Worm (Caenorhabditis elegans) whole organism, L1 larva: ENCODE results near the gene C46F2.1.
A peak's percentile ranks its signal among the peaks of the same experiment; 100 is the strongest.

ENCODE experiments used
- C04F5.9 ChIP-seq: sonication (generic microtip); optimal IDR thresholded peaks from 2 replicates; lab custom pipeline; 2016; ENCODE audit warnings: missing genetic modification characterization, missing compliant biosample characterization
- C34B4.2 ChIP-seq: sonication (generic microtip); optimal IDR thresholded peaks from 2 replicates; lab custom pipeline; 2017; ENCODE audit warnings: mild to moderate bottlenecking, missing genetic modification characterization, missing compliant biosample characterization
- F16B12.6 ChIP-seq: fragments of 150-350 bp; optimal IDR thresholded peaks from 2 replicates; lab custom pipeline; 2014; ENCODE audit warnings: missing biosample characterization, missing genetic modification characterization
- Y116A8C.19 ChIP-seq: sonication (generic microtip); optimal IDR thresholded peaks from 2 replicates; lab custom pipeline; 2016; ENCODE audit warnings: missing compliant biosample characterization, missing genetic modification characterization, borderline replicate concordance
- aly-2 ChIP-seq: fragments of 150-350 bp; optimal IDR thresholded peaks from 2 replicates; lab custom pipeline; 2014; ENCODE audit warnings: missing biosample characterization, missing genetic modification characterization
- ama-1 ChIP-seq: fragments of 150-350 bp; optimal IDR thresholded peaks from 2 replicates; lab custom pipeline; 2014
- blmp-1 ChIP-seq: fragments of 150-350 bp; optimal IDR thresholded peaks from 2 replicates; lab custom pipeline; 2014; ENCODE audit warnings: missing biosample characterization, missing genetic modification characterization
- ceh-63 ChIP-seq: fragments of 200-800 bp; sonication (Bioruptor generic); optimal IDR thresholded peaks from 2 replicates; lab custom pipeline; 2018; ENCODE audit warnings: mild to moderate bottlenecking, missing genetic modification characterization, missing compliant biosample characterization
- ceh-82 ChIP-seq, 3 experiments: fragments of 150-350 bp in 1 of 3; sonication (generic microtip) in 2 of 3; optimal IDR thresholded peaks; 2 replicates each; lab custom pipeline; 2014 to 2017; ENCODE audit warnings: missing biosample characterization in 3 of 3, missing genetic modification characterization in 3 of 3
- ceh-88 ChIP-seq: fragments of 200-800 bp; sonication (Bioruptor generic); IDR thresholded peaks from 2 replicates; pipeline ENCODE4 v1.3.6; 2022; ENCODE audit warnings: missing genetic modification characterization, missing compliant biosample characterization
- dsc-1 ChIP-seq: sonication (generic microtip); optimal IDR thresholded peaks from 2 replicates; lab custom pipeline; 2016; ENCODE audit warnings: mild to moderate bottlenecking, missing genetic modification characterization, missing compliant biosample characterization
- efl-3 ChIP-seq: fragments of 200-800 bp; sonication (Bioruptor generic); optimal IDR thresholded peaks from 2 replicates; lab custom pipeline; 2018; ENCODE audit warnings: mild to moderate bottlenecking, missing genetic modification characterization, missing compliant biosample characterization
- egl-13 ChIP-seq: sonication (generic microtip); optimal IDR thresholded peaks from 2 replicates; lab custom pipeline; 2016; ENCODE audit warnings: missing genotype, missing genetic modification reagents, missing genetic modification characterization, missing compliant biosample characterization
- egl-27 ChIP-seq, 2 experiments: fragments of 150-350 bp in 1 of 2; sonication (generic microtip); optimal IDR thresholded peaks; 3 replicates each; lab custom pipeline; 2017 to 2018; ENCODE audit warnings: missing biosample characterization in 2 of 2, missing genetic modification characterization in 2 of 2, missing genetic modification reagents in 2 of 2
- elt-3 ChIP-seq, 6 experiments: fragments of 150-350 bp in 1 of 6; sonication (generic microtip); optimal IDR thresholded peaks; 2 replicates each; lab custom pipeline; 2017 to 2018; ENCODE audit warnings: missing biosample characterization in 6 of 6, missing genetic modification characterization in 6 of 6, inconsistent platforms in 1 of 6
- fkh-10 ChIP-seq: sonication (generic microtip); optimal IDR thresholded peaks from 2 replicates; lab custom pipeline; 2017; ENCODE audit warnings: missing biosample characterization, missing genetic modification reagents, missing genetic modification characterization
- fkh-4 ChIP-seq: sonication (generic microtip); optimal IDR thresholded peaks from 2 replicates; lab custom pipeline; 2016; ENCODE audit warnings: missing compliant biosample characterization, missing genetic modification characterization, borderline replicate concordance
- fkh-8 ChIP-seq: sonication (generic microtip); optimal IDR thresholded peaks from 2 replicates; lab custom pipeline; 2016; ENCODE audit warnings: mild to moderate bottlenecking, missing genetic modification characterization, missing compliant biosample characterization
- fos-1 ChIP-seq: fragments of 150-350 bp; optimal IDR thresholded peaks from 2 replicates; lab custom pipeline; 2014; ENCODE audit warnings: missing biosample characterization, missing genetic modification characterization
- grh-1 ChIP-seq: fragments of 200-800 bp; sonication (Bioruptor generic); IDR thresholded peaks from 2 replicates; pipeline ENCODE4 v1.3.6; 2022; ENCODE audit warnings: missing genetic modification reagents, missing genetic modification characterization, missing compliant biosample characterization
- hlh-17 ChIP-seq: fragments of 200-800 bp; sonication (Bioruptor generic); optimal IDR thresholded peaks from 2 replicates; lab custom pipeline; 2018; ENCODE audit warnings: missing genetic modification characterization, mild to moderate bottlenecking, missing compliant biosample characterization, moderate library complexity, borderline replicate concordance
- hlh-4 ChIP-seq: sonication (generic microtip); optimal IDR thresholded peaks from 2 replicates; lab custom pipeline; 2016; ENCODE audit warnings: mild to moderate bottlenecking, missing genetic modification characterization, missing compliant biosample characterization
- isw-1 ChIP-seq: fragments of 200-800 bp; sonication (Bioruptor generic); IDR thresholded peaks from 2 replicates; pipeline ENCODE4 v1.3.6; 2022; ENCODE audit warnings: missing genetic modification characterization, missing compliant biosample characterization
- jun-1 ChIP-seq: fragments of 150-350 bp; optimal IDR thresholded peaks from 2 replicates; lab custom pipeline; 2014; ENCODE audit warnings: missing biosample characterization, missing genetic modification reagents, missing genetic modification characterization
- lin-14 ChIP-seq: fragments of 200-800 bp; sonication (Bioruptor generic); optimal IDR thresholded peaks from 2 replicates; lab custom pipeline; 2018; ENCODE audit warnings: mild to moderate bottlenecking, missing genetic modification characterization, moderate library complexity, missing compliant biosample characterization
- lin-15B ChIP-seq: fragments of 150-350 bp; sonication (generic microtip); optimal IDR thresholded peaks from 3 replicates; lab custom pipeline; 2014; ENCODE audit warnings: missing biosample characterization, missing genetic modification characterization
- lir-3 ChIP-seq: sonication (generic microtip); optimal IDR thresholded peaks from 2 replicates; lab custom pipeline; 2016; ENCODE audit warnings: mild to moderate bottlenecking, missing genetic modification characterization, moderate library complexity, missing compliant biosample characterization; ENCODE audit not compliant: poor library complexity
- mef-2 ChIP-seq: fragments of 150-350 bp; optimal IDR thresholded peaks from 2 replicates; lab custom pipeline; 2014; ENCODE audit warnings: missing biosample characterization, missing genetic modification characterization
- mep-1 ChIP-seq: fragments of 150-350 bp; optimal IDR thresholded peaks from 2 replicates; lab custom pipeline; 2014; ENCODE audit warnings: missing biosample characterization, missing genetic modification characterization
- nhr-12 ChIP-seq: sonication (generic microtip); optimal IDR thresholded peaks from 2 replicates; lab custom pipeline; 2017; ENCODE audit warnings: missing biosample characterization, missing genetic modification characterization
- nhr-28 ChIP-seq: fragments of 150-350 bp; optimal IDR thresholded peaks from 2 replicates; lab custom pipeline; 2014; ENCODE audit warnings: missing biosample characterization, missing genetic modification characterization
- nhr-71 ChIP-seq: sonication (generic microtip); optimal IDR thresholded peaks from 2 replicates; lab custom pipeline; 2016; ENCODE audit warnings: mild to moderate bottlenecking, missing genetic modification characterization, moderate library complexity, missing compliant biosample characterization
- nhr-76 ChIP-seq: sonication (generic microtip); optimal IDR thresholded peaks from 2 replicates; lab custom pipeline; 2017; ENCODE audit warnings: missing biosample characterization, missing genetic modification characterization
- nhr-77 ChIP-seq: fragments of 150-350 bp; optimal IDR thresholded peaks from 2 replicates; lab custom pipeline; 2014; ENCODE audit warnings: missing biosample characterization, missing genetic modification characterization
- nhr-84 ChIP-seq: sonication (generic microtip); optimal IDR thresholded peaks from 2 replicates; lab custom pipeline; 2017; ENCODE audit warnings: missing biosample characterization, missing genetic modification characterization
- nhr-85 ChIP-seq: sonication (generic microtip); peaks from one replicate; lab custom pipeline; 2016; ENCODE audit warnings: missing genetic modification characterization, inconsistent platforms, missing compliant biosample characterization
- pqm-1 ChIP-seq: sonication (generic microtip); optimal IDR thresholded peaks from 3 replicates; lab custom pipeline; 2017; ENCODE audit warnings: missing biosample characterization, missing genetic modification characterization
- rnt-1 ChIP-seq: sonication (generic microtip); optimal IDR thresholded peaks from 2 replicates; lab custom pipeline; 2016; ENCODE audit warnings: mild to moderate bottlenecking, missing genetic modification characterization, moderate library complexity, missing compliant biosample characterization
- skn-1 ChIP-seq: fragments of 150-350 bp; optimal IDR thresholded peaks from 2 replicates; lab custom pipeline; 2014; ENCODE audit warnings: missing biosample characterization, missing genetic modification characterization
- snu-23 ChIP-seq: sonication (generic microtip); optimal IDR thresholded peaks from 2 replicates; lab custom pipeline; 2016; ENCODE audit warnings: missing genetic modification characterization, missing compliant biosample characterization
- sox-4 ChIP-seq: sonication (generic microtip); optimal IDR thresholded peaks from 2 replicates; lab custom pipeline; 2016; ENCODE audit warnings: missing genetic modification characterization, missing compliant biosample characterization
- sptf-1 ChIP-seq: fragments of 150-350 bp; optimal IDR thresholded peaks from 2 replicates; lab custom pipeline; 2014; ENCODE audit warnings: missing biosample characterization, missing genetic modification characterization
- swsn-7 ChIP-seq: sonication (generic microtip); optimal IDR thresholded peaks from 2 replicates; lab custom pipeline; 2016; ENCODE audit warnings: missing genetic modification characterization, missing compliant biosample characterization
- tlp-1 ChIP-seq: fragments of 150-350 bp; optimal IDR thresholded peaks from 2 replicates; lab custom pipeline; 2014; ENCODE audit warnings: missing biosample characterization, missing genetic modification characterization
- unc-130 ChIP-seq: fragments of 150-350 bp; optimal IDR thresholded peaks from 2 replicates; lab custom pipeline; 2017; ENCODE audit warnings: missing biosample characterization, missing genetic modification characterization, inconsistent platforms
- unc-30 ChIP-seq: sonication (generic microtip); optimal IDR thresholded peaks from 2 replicates; lab custom pipeline; 2017; ENCODE audit warnings: missing biosample characterization, missing genetic modification characterization
- unc-62 ChIP-seq: fragments of 150-350 bp; optimal IDR thresholded peaks from 2 replicates; lab custom pipeline; 2014; ENCODE audit warnings: missing biosample characterization, missing genetic modification reagents, missing genetic modification characterization
- unc-86 ChIP-seq: sonication (generic microtip); optimal IDR thresholded peaks from 2 replicates; lab custom pipeline; 2016; ENCODE audit warnings: missing genetic modification characterization, missing compliant biosample characterization
- xbp-1 ChIP-seq: sonication (generic microtip); optimal IDR thresholded peaks from 2 replicates; lab custom pipeline; 2016; ENCODE audit warnings: missing genetic modification characterization, missing compliant biosample characterization
- zag-1 ChIP-seq: fragments of 150-350 bp; optimal IDR thresholded peaks from 2 replicates; lab custom pipeline; 2014; ENCODE audit warnings: missing biosample characterization, missing genetic modification characterization
- zip-4 ChIP-seq: fragments of 200-800 bp; sonication (Bioruptor generic); optimal IDR thresholded peaks from 2 replicates; lab custom pipeline; 2018; ENCODE audit warnings: mild to moderate bottlenecking, missing genetic modification characterization, moderate library complexity, missing compliant biosample characterization
- ztf-11 ChIP-seq, 2 experiments: sonication (generic microtip); optimal IDR thresholded peaks; 2 replicates each; lab custom pipeline; 2016 to 2017; ENCODE audit warnings: missing genetic modification characterization in 2 of 2, missing biosample characterization in 1 of 2, missing compliant biosample characterization in 1 of 2
- ztf-4 ChIP-seq: fragments of 150-350 bp; optimal IDR thresholded peaks from 2 replicates; lab custom pipeline; 2014; ENCODE audit warnings: missing biosample characterization, missing genetic modification characterization

Gene C46F2.1

DNA sequence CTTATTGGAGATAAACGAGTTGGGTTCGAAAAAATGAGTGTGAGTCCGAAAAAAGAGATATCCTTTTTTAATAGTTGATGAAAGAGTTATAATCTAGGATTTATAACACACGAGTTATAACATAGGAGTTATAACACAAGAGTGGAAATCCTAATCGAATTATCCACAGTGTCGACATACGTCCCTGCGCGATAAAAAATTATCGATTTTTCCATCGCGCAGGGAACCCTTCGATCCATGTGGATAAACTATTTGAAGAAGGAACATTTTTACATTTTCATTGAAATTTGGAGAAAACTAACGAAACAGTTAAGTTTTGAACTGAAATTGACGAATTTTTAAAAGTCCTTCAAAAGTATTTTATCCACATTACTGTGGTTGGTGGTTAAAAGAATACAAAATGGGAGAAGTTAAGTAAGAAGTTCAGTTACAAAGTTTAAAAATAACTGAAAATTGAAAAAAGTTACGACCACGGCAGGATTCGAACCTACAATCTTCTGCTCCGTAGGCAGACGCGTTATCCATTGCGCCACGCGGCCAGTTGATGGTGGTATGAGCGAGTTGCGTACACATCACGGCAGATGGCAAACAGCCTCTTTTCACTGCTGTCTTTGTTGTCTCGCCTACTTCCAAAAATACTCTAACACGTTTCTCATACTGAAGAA is 41.5 kb upstream of the C46F2.1 start (continued):
- TF ChIP-seq isw-1 (GFP tag; lab: Robert Waterston, UW) (peak; percentile 92), nhr-28 (tag; lab: Kevin White, UChicago) (peak; percentile 53), unc-30 (peak; percentile 92), zag-1 (tag; lab: Kevin White, UChicago) (peak; percentile 86), efl-3 (peak; percentile 97), fos-1 (peak; percentile 98), sptf-1 (tag; lab: Kevin White, UChicago) (no peak), lir-3 (tag; lab: Kevin White, UChicago) (peak; percentile 92), grh-1 (GFP tag; lab: Robert Waterston, UW) (peak; percentile 96), ztf-4 (tag; lab: Kevin White, UChicago) (peak; percentile 99), ama-1 (lab: Kevin White, UChicago) (no peak), fkh-8 (tag; lab: Kevin White, UChicago) (peak; percentile 96), hlh-4 (tag; lab: Kevin White, UChicago) (peak; percentile 44), aly-2 (tag; lab: Kevin White, UChicago) (peak; percentile 99), pqm-1 (tag; lab: Kevin White, UChicago) (peak; percentile 69), nhr-76 (tag; lab: Kevin White, UChicago) (peak; percentile 78), tlp-1 (tag; lab: Kevin White, UChicago) (peak; percentile 7), egl-13 (tag; lab: Kevin White, UChicago) (peak; percentile 98), ztf-11 (tag; optimal IDR thresholded peaks at IDR 0.05; lab: Kevin White, UChicago) (peak; percentile 30 to 94), jun-1 (tag; lab: Kevin White, UChicago) (peak; percentile 99), mep-1 (tag; lab: Kevin White, UChicago) (peak; percentile 100), ceh-82 (tag; optimal IDR thresholded peaks at IDR 0.05; lab: Kevin White, UChicago) (peak; percentile 98 to 99 (median 99)), nhr-71 (peak; percentile 99), ceh-63 (GFP tag; lab: Kevin White, UChicago) (peak; percentile 98), C04F5.9 (tag; lab: Kevin White, UChicago) (peak; percentile 93), nhr-84 (tag; lab: Kevin White, UChicago) (peak; percentile 88), fkh-4 (peak; percentile 93), rnt-1 (tag; lab: Kevin White, UChicago) (peak; percentile 97), elt-3 (tag; optimal IDR thresholded peaks at IDR 0.05; lab: Kevin White, UChicago) (peak in 5 of 6 experiments; percentile 62 to 100 (median 82)), lin-14 (GFP tag; lab: Kevin White, UChicago) (peak; percentile 98), xbp-1 (tag; lab: Kevin White, UChicago) (peak; percentile 97), unc-130 (tag; lab: Kevin White, UChicago) (peak; percentile 71), mef-2 (tag; lab: Kevin White, UChicago) (peak; percentile 88), C34B4.2 (tag; lab: Kevin White, UChicago) (no peak), snu-23 (GFP tag; lab: Kevin White, UChicago) (peak; percentile 100), dsc-1 (tag; lab: Kevin White, UChicago) (peak; percentile 100), zip-4 (GFP tag; lab: Kevin White, UChicago) (peak; percentile 97), lin-15B (tag; lab: Kevin White, UChicago) (peak; percentile 59), sox-4 (tag; lab: Kevin White, UChicago) (peak; percentile 99), Y116A8C.19 (tag; lab: Kevin White, UChicago) (peak; percentile 43), nhr-77 (peak; percentile 97), unc-86 (peak; percentile 97), unc-62 (peak; percentile 28), hlh-17 (GFP tag; lab: Kevin White, UChicago) (no peak), egl-27 (tag; optimal IDR thresholded peaks at IDR 0.05; lab: Kevin White, UChicago) (peak; percentile 91 to 94), blmp-1 (tag; lab: Kevin White, UChicago) (peak; percentile 72), F16B12.6 (tag; lab: Kevin White, UChicago) (peak; percentile 50), ceh-88 (GFP tag; lab: Robert Waterston, UW) (peak; percentile 98), fkh-10 (GFP tag; lab: Kevin White, UChicago) (peak; percentile 99), nhr-85 (peak; percentile 99), nhr-12 (tag; lab: Kevin White, UChicago) (peak; percentile 66), swsn-7 (tag; lab: Kevin White, UChicago) (peak; percentile 99), skn-1 (tag; lab: Kevin White, UChicago) (peak; percentile 96)
